Fruit fly (Drosophila melanogaster) ovary, adult (tissue): ENCODE measurements around the gene Ccdc85.
A peak's percentile ranks its signal among the peaks of the same experiment; 100 is the strongest.

Source experiments
- CG17801 ChIP-seq: fragments of 200-800 bp; optimal IDR thresholded peaks from 2 replicates; lab custom pipeline; 2019; ENCODE audit warnings: missing biosample characterization, mild to moderate bottlenecking, missing genetic modification characterization, moderate library complexity; ENCODE audit not compliant: partially characterized antibody

Gene Ccdc85

DNA sequence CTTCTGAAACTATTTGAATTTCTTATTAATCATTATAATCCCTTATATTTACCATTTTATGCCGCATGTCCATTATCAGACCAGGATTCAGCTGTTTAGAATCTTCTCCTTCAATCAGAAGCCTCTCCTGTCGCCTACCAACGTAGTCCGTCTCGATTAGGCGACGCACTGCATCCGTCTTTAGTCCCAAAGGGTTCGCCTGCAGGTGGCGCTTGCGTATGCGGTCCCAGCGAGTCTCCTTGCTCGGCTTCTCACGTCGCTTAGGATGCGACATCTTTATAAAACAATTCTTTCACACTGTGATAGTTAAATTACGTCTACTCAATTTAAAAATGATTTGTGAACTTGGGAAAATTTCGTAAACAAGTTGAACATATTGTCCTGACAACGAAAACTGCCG lies 35.9 kb downstream of the Ccdc85 start, which contains the start of gene CG17258:
TSS of gene CG17258 (minus strand) at position 380 of the 400 bp plus-strand sequence.
- no peak for TF ChIP-seq CG17801

DNA sequence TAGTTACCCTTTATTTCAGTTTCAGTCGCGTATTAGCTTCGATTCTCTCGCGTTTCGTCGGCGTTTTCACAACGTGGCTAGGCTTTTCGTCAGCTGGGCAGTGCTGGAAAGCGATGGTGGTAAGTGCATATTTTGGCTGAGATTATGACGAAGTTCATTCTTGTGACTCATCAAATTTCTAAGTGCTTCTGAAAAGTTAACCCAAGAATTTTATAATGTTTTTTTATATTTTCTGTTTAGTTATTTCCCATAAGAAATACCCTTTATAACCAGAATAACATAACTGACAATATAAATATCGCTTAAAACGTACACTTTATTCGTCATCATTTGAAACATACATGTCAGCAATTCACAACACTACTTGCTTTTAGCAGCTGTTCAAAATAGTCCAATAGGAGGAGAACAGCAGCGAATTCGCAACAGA lies 38.1 kb downstream of the Ccdc85 start, which contains the start of the genes CG17260 and SerRS:
TSS of gene CG17260 (plus strand) at position 78 of the 427 bp plus-strand sequence.
TSS of gene SerRS (minus strand) at position 251 of the 427 bp plus-strand sequence.
- peak; percentile 92 for TF ChIP-seq CG17801

DNA sequence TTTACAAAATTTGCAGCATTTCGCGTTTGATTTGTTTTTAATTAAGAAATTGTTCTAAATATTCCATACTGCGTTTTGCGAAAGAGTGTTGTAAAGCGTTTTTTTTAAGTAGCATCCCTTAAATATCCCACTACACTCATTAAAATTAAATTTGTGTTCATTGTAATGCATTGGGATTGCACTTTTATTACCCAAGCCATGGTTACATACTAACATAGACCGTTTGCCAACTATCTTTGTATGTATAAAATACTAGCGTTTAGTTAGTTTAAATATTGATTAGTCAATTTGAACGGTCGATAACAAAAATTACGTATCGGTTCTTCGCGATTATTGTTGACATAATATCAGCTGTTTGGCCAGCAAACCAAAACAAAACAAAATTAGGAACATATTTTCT lies 40.7 kb downstream of the Ccdc85 start, which contains the start of the genes cnir and CG17221:
TSS of gene cnir (minus strand) at position 39 of the 400 bp plus-strand sequence.
TSS of gene CG17221 (plus strand) at position 203 of the 400 bp plus-strand sequence.
- peak; percentile 71 for TF ChIP-seq CG17801

DNA sequence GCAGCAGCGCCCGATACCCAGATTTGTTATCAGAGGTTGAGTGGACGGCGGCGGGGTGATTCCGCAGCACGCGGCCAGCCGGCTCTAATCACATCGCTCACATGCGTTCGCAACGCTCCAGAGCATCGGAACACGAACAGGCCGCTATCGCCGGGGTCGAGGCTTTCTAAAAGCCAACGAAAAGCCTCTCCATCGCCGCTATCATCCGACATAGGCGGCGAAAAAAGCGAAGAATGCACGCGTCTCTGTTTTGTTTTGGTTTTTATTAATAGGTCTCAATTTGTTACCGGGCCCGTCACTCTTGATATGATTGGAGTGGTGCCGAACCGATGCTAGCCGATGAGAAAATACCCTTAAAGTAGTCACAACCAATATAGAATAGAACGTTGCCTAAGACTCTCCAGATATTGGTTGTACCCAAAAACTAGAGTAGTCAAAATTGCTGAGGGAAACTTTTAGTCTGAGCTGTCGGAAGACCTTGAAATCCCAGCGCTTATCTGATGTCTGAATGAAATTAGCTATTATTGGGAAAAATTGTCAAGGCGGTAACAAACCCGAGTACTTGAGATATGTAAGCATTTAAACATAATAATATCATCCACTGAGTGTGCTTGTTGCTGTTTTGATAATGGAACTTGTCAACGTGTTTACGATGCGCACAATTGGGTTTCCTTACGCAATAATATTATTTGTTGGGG lies 43.0 kb downstream of the Ccdc85 start, which contains the start of gene CG17261:
TSS of gene CG17261 (plus strand) at position 634 of the 698 bp plus-strand sequence.
- TF ChIP-seq CG17801: peak; percentile 17

DNA sequence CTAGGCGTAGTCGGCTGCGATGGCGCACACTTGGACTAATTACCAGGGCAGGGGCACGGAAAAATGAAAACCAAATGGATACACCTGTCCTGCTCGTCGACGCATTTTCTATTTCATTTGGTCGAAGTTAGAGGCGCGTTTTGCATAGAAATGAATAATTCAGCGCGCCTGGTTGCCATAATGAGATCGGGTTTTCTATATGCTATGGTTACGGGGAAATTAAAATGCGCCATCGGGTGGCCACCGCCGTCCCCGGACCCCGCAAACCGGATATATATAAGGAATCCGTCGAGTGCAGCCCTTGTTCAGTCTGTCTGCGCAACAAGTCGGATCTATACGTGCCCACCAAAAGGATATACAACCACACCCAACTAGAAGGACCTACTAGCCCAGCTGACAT lies 44.6 kb downstream of the Ccdc85 start, which contains the start of gene FASN2:
TSS of gene FASN2 (plus strand) at position 301 of the 400 bp plus-strand sequence.
- TF ChIP-seq CG17801: no peak

DNA sequence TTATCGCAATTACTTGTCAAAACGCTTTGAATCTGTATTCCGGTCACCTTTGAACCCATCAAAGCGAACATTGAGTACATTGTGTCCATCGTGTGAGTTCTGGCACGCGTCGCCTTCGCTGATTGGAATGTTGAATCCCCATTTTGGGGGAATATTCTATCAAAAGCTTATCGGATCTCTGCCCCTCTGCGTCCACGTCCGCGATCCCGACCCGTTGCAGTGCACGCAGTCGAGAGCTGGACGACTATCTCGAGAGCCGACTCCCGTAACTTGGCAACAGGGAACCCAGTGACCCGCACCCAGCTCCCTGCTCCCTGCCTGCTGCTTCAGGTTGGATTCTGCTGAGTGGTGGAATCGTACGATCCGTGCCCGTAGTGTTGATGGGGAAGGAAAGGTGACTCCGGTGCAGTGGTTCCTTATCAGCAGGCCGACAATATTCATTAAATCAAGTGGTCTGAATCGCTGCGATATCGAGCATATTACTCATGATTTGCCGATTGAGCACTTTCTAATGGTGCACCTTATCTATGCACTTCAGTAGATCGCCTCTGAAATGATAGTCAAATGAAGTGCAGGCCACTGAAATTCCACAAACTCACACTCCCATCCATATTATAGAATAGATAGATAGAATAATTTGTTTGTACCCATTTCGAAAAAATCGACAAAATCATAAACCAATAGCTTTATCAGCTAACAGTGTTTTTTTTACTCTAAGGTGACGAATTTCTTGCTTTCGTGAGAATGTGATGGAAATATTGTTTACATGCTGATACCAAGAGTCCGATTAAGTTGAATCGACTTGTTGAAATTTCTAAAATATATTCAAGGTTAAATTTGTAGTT lies 45.8 kb downstream of the Ccdc85 start:
- no peak for TF ChIP-seq CG17801

DNA sequence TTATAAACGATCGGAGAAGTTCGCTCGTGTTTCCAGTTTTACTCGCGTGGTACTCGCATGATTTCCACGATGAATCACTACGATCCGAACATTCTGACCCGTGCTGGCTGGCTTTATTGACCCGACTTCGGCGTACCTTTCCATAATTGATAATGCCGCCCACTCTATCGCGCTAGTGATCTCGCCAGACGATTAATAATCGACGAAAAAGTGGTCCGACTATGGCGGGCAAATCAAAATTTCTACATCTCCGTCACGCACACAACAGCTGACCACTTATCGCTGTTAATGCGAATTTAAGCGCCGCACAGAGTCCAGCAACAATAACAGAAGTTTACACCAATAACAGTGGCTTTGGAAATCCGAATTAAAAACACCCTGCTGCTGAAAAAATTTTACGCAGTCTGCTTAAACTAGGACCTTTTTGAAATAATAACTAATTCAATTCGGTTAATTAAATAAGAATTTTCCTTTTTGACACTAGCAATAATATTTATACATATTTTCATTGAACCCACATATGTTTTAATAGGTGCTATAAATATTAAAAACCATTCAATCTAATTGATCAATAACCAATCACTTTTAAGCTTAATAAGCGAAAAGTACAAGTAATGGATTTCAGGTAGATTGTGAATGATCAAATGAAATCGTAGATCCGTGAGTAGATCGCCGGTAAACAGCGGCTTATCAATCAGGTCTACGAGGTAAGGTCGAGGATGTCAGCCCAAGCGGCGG lies 56.8 kb downstream of the Ccdc85 start:
- TF ChIP-seq CG17801: no peak

DNA sequence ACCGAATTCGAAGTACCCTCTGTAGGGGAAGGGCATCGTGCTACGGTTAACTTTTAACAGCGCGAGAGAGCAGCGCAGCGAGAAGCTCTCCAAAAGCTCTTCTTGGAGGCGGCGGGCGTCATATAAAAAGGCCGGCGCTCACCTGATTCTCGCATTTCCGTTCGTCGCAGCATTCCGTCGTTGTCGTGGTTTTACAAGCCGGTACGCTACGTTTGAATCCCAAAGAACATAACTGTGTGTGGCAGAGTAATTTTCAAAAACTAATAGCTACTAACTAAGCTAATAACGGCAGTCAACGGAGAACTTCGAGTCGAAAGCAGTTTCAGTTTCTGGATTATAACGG lies 57.3 kb downstream of the Ccdc85 start, which contains the start of gene FASN1:
TSS of gene FASN1 (plus strand) at position 151 of the 343 bp plus-strand sequence.
- peak; percentile 84 for TF ChIP-seq CG17801

DNA sequence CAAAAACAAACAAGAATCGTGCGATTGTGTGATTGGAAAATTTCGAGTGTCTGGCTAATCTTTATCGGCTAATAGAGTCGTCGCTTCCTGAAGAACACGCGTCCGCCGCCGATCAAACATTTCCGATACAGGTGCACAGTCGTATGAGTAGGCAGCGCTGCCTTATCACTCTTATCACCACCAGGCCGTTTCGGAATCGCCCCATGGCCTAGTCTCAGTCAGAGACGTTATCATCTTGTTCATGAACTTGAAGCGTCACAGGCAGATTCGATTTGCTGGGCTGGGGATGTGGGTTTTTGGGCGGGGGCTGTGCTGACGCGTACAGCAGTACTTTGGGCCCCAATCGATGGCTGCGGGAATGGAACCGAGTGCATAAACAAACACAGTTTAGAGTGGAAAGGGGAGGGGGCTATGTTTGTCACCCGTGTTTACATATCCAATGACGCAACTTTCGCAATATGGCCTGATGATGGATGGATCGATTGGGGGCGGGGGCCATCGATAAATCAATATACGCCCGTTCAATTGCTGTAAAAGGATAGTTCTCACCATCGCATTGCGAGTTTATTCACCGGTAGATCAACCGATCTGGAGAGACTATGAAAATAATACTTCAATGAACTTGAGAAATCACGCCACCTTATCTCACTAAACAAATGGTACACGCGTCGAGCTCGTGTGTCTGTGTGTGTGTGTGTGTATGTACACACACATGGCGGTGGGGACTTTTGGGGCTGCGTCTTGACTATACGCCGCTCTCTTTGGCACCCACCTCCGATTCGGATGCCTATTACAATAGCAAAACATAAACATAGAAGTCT lies 59.1 kb downstream of the Ccdc85 start:
- peak; percentile 8 for TF ChIP-seq CG17801

DNA sequence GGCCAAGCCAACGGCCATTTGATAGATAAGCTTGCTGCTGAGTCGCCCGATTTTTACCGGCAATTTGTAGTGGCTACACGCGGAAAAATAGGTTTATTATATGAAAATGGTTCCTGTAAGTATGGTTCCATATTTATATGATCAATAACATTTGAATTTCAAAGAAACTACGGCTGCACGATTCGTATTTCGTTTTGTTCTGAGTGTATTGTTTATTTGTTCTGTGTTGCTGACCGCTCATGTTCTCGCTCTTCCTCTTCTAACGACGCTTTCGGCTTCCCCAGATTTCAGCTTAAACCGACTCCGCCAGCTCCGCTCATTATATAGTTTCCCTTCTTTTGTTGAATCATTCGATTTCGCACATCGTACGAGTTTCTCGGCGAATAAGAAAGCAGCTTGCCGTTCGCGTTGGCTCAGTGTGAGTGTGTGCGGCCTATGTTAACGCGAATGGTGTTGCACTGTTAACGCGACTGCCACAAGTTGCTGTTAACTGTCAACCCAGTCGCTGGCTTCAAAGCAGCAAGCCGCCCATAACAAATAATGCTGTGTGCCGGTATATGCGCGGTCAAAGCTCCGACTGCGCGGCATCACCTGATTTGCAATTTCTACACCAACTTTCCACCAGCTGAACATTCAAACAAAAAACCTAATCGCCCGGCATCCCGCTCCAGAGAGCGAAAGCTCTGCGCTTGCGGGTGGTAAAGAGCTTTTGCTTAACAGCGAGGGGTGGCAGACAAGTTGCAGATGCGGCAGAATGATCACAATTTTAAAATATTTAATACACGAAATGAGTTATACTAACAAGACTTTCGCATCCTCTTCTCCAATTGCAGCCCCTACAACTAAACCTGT lies 59.9 kb downstream of the Ccdc85 start:
- TF ChIP-seq CG17801: peak; percentile 80

DNA sequence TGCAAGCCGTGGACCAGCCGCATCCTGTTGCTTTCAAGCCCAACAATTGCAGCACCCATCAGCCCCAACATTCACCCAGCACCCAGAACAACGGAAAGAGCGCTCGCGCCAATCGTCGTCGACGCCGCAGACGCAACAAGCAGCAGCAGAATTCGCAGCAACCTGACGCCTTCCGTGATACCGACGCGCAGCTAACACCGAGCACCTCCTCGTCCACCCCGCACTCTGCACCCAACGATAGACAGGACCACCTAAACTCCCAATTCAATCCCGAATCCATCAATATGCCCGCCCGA lies 60.5 kb downstream of the Ccdc85 start:
- no peak for TF ChIP-seq CG17801
